Worm (Caenorhabditis elegans) whole organism, young adult: ENCODE data around the gene srx-90.

Experiments used
- F10E7.11 ChIP-seq: sonication (generic microtip); optimal IDR thresholded peaks from 2 replicates; lab custom pipeline; 2017; ENCODE audit warnings: mild to moderate bottlenecking, missing genetic modification characterization, moderate library complexity, missing compliant biosample characterization
- ama-1 ChIP-seq, 3 experiments: fragments of 150-350 bp in 1 of 3; sonication (generic microtip) in 2 of 3; optimal IDR thresholded peaks; 2 replicates each; lab custom pipeline; 2014 to 2018; ENCODE audit warnings: missing biosample characterization in 2 of 3, missing genetic modification characterization in 2 of 3, missing genetic modification reagents in 2 of 3
- ekl-4 ChIP-seq: fragments of 200-800 bp; sonication (Bioruptor generic); IDR thresholded peaks from 2 replicates; pipeline ENCODE4 v1.3.6; 2022; ENCODE audit warnings: missing genetic modification reagents, missing genetic modification characterization, missing compliant biosample characterization

DNA sequence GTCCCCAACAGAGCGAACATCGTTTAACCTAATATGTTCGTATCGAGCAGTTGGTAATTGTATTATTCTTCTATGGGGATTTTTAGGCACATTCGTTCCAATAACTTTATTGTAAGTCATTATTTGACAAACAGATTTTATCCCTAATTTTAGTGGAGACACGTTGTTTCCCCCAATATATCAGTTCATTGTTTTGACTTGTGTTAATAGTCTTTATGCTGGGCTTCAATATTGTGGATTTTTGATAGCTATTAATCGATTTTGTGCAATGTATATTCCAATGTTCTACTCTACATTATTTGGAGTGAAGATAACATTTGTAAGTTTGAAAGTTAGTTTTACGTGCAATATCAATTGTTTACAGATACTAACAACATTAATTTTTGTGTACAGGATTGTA, 13.0 kb downstream of the srx-90 start:
- no peak for TF ChIP-seq F10E7.11 (tag; lab: Kevin White, UChicago)
- no peak for TF ChIP-seq ama-1 (optimal IDR thresholded peaks at IDR 0.05; lab: Kevin White, UChicago)
- no peak for TF ChIP-seq ama-1 (GFP tag; optimal IDR thresholded peaks at IDR 0.05; lab: Kevin White, UChicago)
- no peak for TF ChIP-seq ekl-4
